Fruit fly (Drosophila melanogaster): Measurements from ENCODE around the gene Ork1.
A peak's percentile ranks its signal among the peaks of the same experiment; 100 is the strongest.

The Ork1 gene

dm6 chrX:10936599-10936998, 45.5 kb upstream of the Ork1 start (continued):
- TF ChIP-seq tio (GFP tag; optimal IDR thresholded peaks at IDR 0.05) (peak; percentile 48), dan (GFP tag; IDR thresholded peaks at IDR 0.05) (no peak), CG4707 (GFP tag; optimal IDR thresholded peaks at IDR 0.05) (peak; percentile 73), Pdp1 (GFP tag; optimal IDR thresholded peaks at IDR 0.05) (peak; percentile 78 to 82), crol (GFP tag; IDR thresholded peaks at IDR 0.05) (0 out of 2 replicates have a peak, but pooled peaks have one; percentile 36), oc (tag; optimal IDR thresholded peaks at IDR 0.05) (peak; percentile 89), zf30C (GFP tag; optimal IDR thresholded peaks at IDR 0.05) (peak; percentile 67), CG33557 (GFP tag; optimal IDR thresholded peaks at IDR 0.05) (peak; percentile 49), CG6689 (GFP tag; IDR thresholded peaks at IDR 0.05) (peak; percentile 85), CG12299 (tag; optimal IDR thresholded peaks at IDR 0.05) (peak; percentile 63), emc (GFP tag; optimal IDR thresholded peaks at IDR 0.05) (peak; percentile 39), CG18011 (GFP tag; optimal IDR thresholded peaks at IDR 0.05) (peak; percentile 8), kni (GFP tag; optimal IDR thresholded peaks at IDR 0.05) (peak; percentile 73), CG10321 (GFP tag; IDR thresholded peaks at IDR 0.05) (peak; percentile 36; the same call in 1 of the 2 replicates), CG15696 (tag; optimal IDR thresholded peaks at IDR 0.05) (peak; percentile 44), BEAF-32 (GFP tag; optimal IDR thresholded peaks at IDR 0.05) (no peak), CG4730 (GFP tag; IDR thresholded peaks at IDR 0.05) (peak; percentile 68), bcd (GFP tag; optimal IDR thresholded peaks at IDR 0.05) (peak; percentile 75), klu (GFP tag; IDR thresholded peaks at IDR 0.05) (peak; percentile 45; the same call in 1 of the 2 replicates), CG10267 (tag; optimal IDR thresholded peaks at IDR 0.05) (peak; percentile 74), NC2α (GFP tag; optimal IDR thresholded peaks at IDR 0.05) (peak; percentile 46), CTCF (GFP tag; optimal IDR thresholded peaks at IDR 0.05) (peak; percentile 32), MBD-R2 (GFP tag; IDR thresholded peaks at IDR 0.05) (peak; percentile 63; the same call in 1 of the 2 replicates), ind (GFP tag; optimal IDR thresholded peaks at IDR 0.05) (peak; percentile 84), CG10565 (GFP tag; optimal IDR thresholded peaks at IDR 0.05) (peak; percentile 9), CG3726 (GFP tag; IDR thresholded peaks at IDR 0.05) (peak; percentile 67; the same call in 1 of the 3 replicates), da (GFP tag; optimal IDR thresholded peaks at IDR 0.05) (no peak), Nf-YA (GFP tag; IDR thresholded peaks at IDR 0.05) (peak; percentile 74; the same call in 1 of the 2 replicates), Lim3 (GFP tag; IDR thresholded peaks at IDR 0.05) (peak; percentile 55; the same call in 1 of the 2 replicates), ci (GFP tag; IDR thresholded peaks at IDR 0.05) (peak; percentile 94), CG6765 (GFP tag; optimal IDR thresholded peaks at IDR 0.05) (peak; percentile 73), CG4282 (GFP tag; optimal IDR thresholded peaks at IDR 0.05) (peak; percentile 43), CG4424 (GFP tag; optimal IDR thresholded peaks at IDR 0.05) (peak; percentile 83), CkIIα-i1 (GFP tag; IDR thresholded peaks at IDR 0.05) (no peak), HLHmδ (GFP tag; optimal IDR thresholded peaks at IDR 0.05) (no peak), CG17829 (tag; optimal IDR thresholded peaks at IDR 0.05) (peak; percentile 81), MESR4 (GFP tag; optimal IDR thresholded peaks at IDR 0.05) (no peak), D19B (GFP tag; optimal IDR thresholded peaks at IDR 0.05) (peak; percentile 30), tap (tag; optimal IDR thresholded peaks at IDR 0.05) (peak; percentile 89), CG10959 (GFP tag; IDR thresholded peaks at IDR 0.05) (peak; percentile 64), CoRest (tag; optimal IDR thresholded peaks at IDR 0.05) (peak; percentile 86), MTF-1 (GFP tag; optimal IDR thresholded peaks at IDR 0.05; ENCODE audit: borderline replicate concordance) (peak; percentile 62), HmgZ (tag; optimal IDR thresholded peaks at IDR 0.05) (peak; percentile 88), caup (GFP tag; optimal IDR thresholded peaks at IDR 0.05; ENCODE audit: severe bottlenecking) (peak; percentile 82), HmgD (GFP tag; optimal IDR thresholded peaks at IDR 0.05) (no peak), CG17328 (GFP tag; IDR thresholded peaks at IDR 0.05) (peak; percentile 86), Hand (GFP tag; optimal IDR thresholded peaks at IDR 0.05) (peak; percentile 30), nerfin-2 (GFP tag; IDR thresholded peaks at IDR 0.05; ENCODE audit: partially characterized antibody) (no peak), pum (GFP tag; optimal IDR thresholded peaks at IDR 0.05) (peak; percentile 78), Mad (GFP tag; optimal IDR thresholded peaks at IDR 0.05) (peak; percentile 73), CG7928 (GFP tag; optimal IDR thresholded peaks at IDR 0.05) (peak; percentile 17)

All from whole organism, embryonic.